Worm (Caenorhabditis elegans) whole organism, young adult: Measurements from ENCODE around the gene cdk-12.
A peak's percentile ranks its signal among the peaks of the same experiment; 100 is the strongest.

Source experiments
- B0019.2 ChIP-seq: fragments of 200-800 bp; sonication (Bioruptor generic); conservative IDR thresholded peaks from 2 replicates; pipeline ENCODE4 v1.3.6; 2022; ENCODE audit warnings: missing genetic modification reagents, missing genetic modification characterization, missing compliant biosample characterization
- B0035.1 ChIP-seq: sonication (generic microtip); optimal IDR thresholded peaks from 2 replicates; lab custom pipeline; 2016; ENCODE audit warnings: missing genetic modification characterization, mild to moderate bottlenecking, missing compliant biosample characterization, missing genotype, missing genetic modification reagents
- D2030.7 ChIP-seq: fragments of 200-800 bp; sonication (Bioruptor generic); IDR thresholded peaks from 2 replicates; pipeline ENCODE4 v1.3.6; 2022; ENCODE audit warnings: missing genetic modification reagents, missing genetic modification characterization, missing compliant biosample characterization
- F39B2.1 ChIP-seq: fragments of 200-800 bp; sonication (Bioruptor generic); IDR thresholded peaks from 2 replicates; pipeline ENCODE4 v1.3.6; 2022; ENCODE audit warnings: missing genetic modification reagents, missing genetic modification characterization, missing compliant biosample characterization
- T26A5.8 ChIP-seq: sonication (generic microtip); optimal IDR thresholded peaks from 2 replicates; lab custom pipeline; 2016; ENCODE audit warnings: missing genetic modification characterization, missing compliant biosample characterization
- Y56A3A.18 ChIP-seq: fragments of 200-800 bp; sonication (Bioruptor generic); IDR thresholded peaks from 2 replicates; pipeline ENCODE4 v1.3.6; 2022; ENCODE audit warnings: missing genetic modification reagents, missing genetic modification characterization, missing compliant biosample characterization
- Y95B8A.8 ChIP-seq: fragments of 200-800 bp; sonication (Bioruptor generic); IDR thresholded peaks from 2 replicates; pipeline ENCODE4 v1.3.6; 2022; ENCODE audit warnings: missing genetic modification reagents, missing genetic modification characterization, missing compliant biosample characterization
- ZK185.1 ChIP-seq: sonication (generic microtip); optimal IDR thresholded peaks from 2 replicates; lab custom pipeline; 2016; ENCODE audit warnings: mild to moderate bottlenecking, missing genetic modification characterization, missing compliant biosample characterization; ENCODE audit not compliant: poor library complexity, severe bottlenecking
- athp-1 ChIP-seq: sonication (generic microtip); optimal IDR thresholded peaks from 2 replicates; lab custom pipeline; 2017; ENCODE audit warnings: mild to moderate bottlenecking, missing genetic modification characterization, missing compliant biosample characterization
- attf-5 ChIP-seq: fragments of 200-800 bp; sonication (Bioruptor generic); optimal IDR thresholded peaks from 2 replicates; lab custom pipeline; 2018; ENCODE audit warnings: mild to moderate bottlenecking, missing genetic modification characterization, missing compliant biosample characterization
- bed-2 ChIP-seq: fragments of 200-800 bp; sonication (Bioruptor generic); IDR thresholded peaks from 2 replicates; pipeline ENCODE4 v1.3.6; 2022; ENCODE audit warnings: missing genetic modification reagents, missing genetic modification characterization, missing compliant biosample characterization
- cebp-2 ChIP-seq: fragments of 200-800 bp; sonication (Bioruptor generic); IDR thresholded peaks from 2 replicates; pipeline ENCODE4 v1.3.6; 2022; ENCODE audit warnings: missing genetic modification characterization, missing compliant biosample characterization
- ceh-100 ChIP-seq: fragments of 200-800 bp; sonication (Bioruptor generic); IDR thresholded peaks from 2 replicates; pipeline ENCODE4 v1.3.6; 2022; ENCODE audit warnings: missing genetic modification reagents, missing genetic modification characterization, missing compliant biosample characterization
- ceh-27 ChIP-seq: fragments of 200-800 bp; sonication (Bioruptor generic); optimal IDR thresholded peaks from 2 replicates; lab custom pipeline; 2018; ENCODE audit warnings: mild to moderate bottlenecking, missing genetic modification characterization, moderate library complexity, missing compliant biosample characterization
- ceh-58 ChIP-seq: fragments of 200-800 bp; sonication (Bioruptor generic); IDR thresholded peaks from 2 replicates; pipeline ENCODE4 v1.3.6; 2022; ENCODE audit warnings: missing genetic modification characterization, missing compliant biosample characterization
- ceh-91 ChIP-seq: fragments of 200-800 bp; sonication (Bioruptor generic); IDR thresholded peaks from 2 replicates; pipeline ENCODE4 v1.3.6; 2022; ENCODE audit warnings: missing genetic modification reagents, missing genetic modification characterization, missing compliant biosample characterization
- dpl-1 ChIP-seq: fragments of 150-350 bp; optimal IDR thresholded peaks from 2 replicates; lab custom pipeline; 2014; ENCODE audit warnings: missing biosample characterization, missing genetic modification reagents, missing genetic modification characterization
- efl-1 ChIP-seq: fragments of 150-350 bp; optimal IDR thresholded peaks from 2 replicates; lab custom pipeline; 2014; ENCODE audit warnings: missing biosample characterization, missing genetic modification reagents, missing genetic modification characterization
- him-1 ChIP-seq: sonication (generic microtip); optimal IDR thresholded peaks from 2 replicates; lab custom pipeline; 2016; ENCODE audit warnings: missing genotype, missing genetic modification reagents, missing genetic modification characterization, missing compliant biosample characterization
- hmg-1.2 ChIP-seq: fragments of 200-800 bp; sonication (Bioruptor generic); IDR thresholded peaks from 2 replicates; pipeline ENCODE4 v1.3.6; 2022; ENCODE audit warnings: missing genetic modification reagents, missing genetic modification characterization, missing compliant biosample characterization
- hmg-20 ChIP-seq: fragments of 200-800 bp; sonication (Bioruptor generic); IDR thresholded peaks from 2 replicates; pipeline ENCODE4 v1.3.6; 2022; ENCODE audit warnings: missing genetic modification reagents, missing genetic modification characterization, missing compliant biosample characterization
- hsf-1 ChIP-seq: fragments of 200-800 bp; sonication (Bioruptor generic); IDR thresholded peaks from 2 replicates; pipeline ENCODE4 v1.3.6; 2022; ENCODE audit warnings: missing genetic modification reagents, missing genetic modification characterization, missing compliant biosample characterization
- lag-1 ChIP-seq: fragments of 200-800 bp; sonication (Bioruptor generic); IDR thresholded peaks from 2 replicates; pipeline ENCODE4 v1.3.6; 2022; ENCODE audit warnings: missing genetic modification reagents, missing genetic modification characterization, missing compliant biosample characterization
- let-607 ChIP-seq, 2 experiments: fragments of 200-800 bp in 1 of 2; sonication (Bioruptor generic) in 1 of 2; sonication (generic microtip) in 1 of 2; optimal IDR thresholded peaks; 2 replicates each; lab custom pipeline; 2016 to 2018; ENCODE audit warnings: mild to moderate bottlenecking in 2 of 2, missing compliant biosample characterization in 2 of 2, missing genetic modification characterization in 2 of 2, moderate library complexity in 2 of 2, missing genotype in 1 of 2
- lin-40 ChIP-seq: sonication (generic microtip); optimal IDR thresholded peaks from 2 replicates; lab custom pipeline; 2016; ENCODE audit warnings: missing genetic modification characterization, mild to moderate bottlenecking, missing compliant biosample characterization, missing genotype, missing genetic modification reagents
- lin-54 ChIP-seq: fragments of 200-800 bp; sonication (Bioruptor generic); optimal IDR thresholded peaks from 2 replicates; lab custom pipeline; 2018; ENCODE audit warnings: mild to moderate bottlenecking, missing genetic modification characterization, missing compliant biosample characterization
- lir-1 ChIP-seq: fragments of 200-800 bp; sonication (Bioruptor generic); conservative IDR thresholded peaks from 2 replicates; pipeline ENCODE4 v1.3.6; 2022; ENCODE audit warnings: missing genetic modification reagents, missing genetic modification characterization, missing compliant biosample characterization
- lsl-1 ChIP-seq: fragments of 200-800 bp; sonication (Bioruptor generic); optimal IDR thresholded peaks from 2 replicates; lab custom pipeline; 2018; ENCODE audit warnings: mild to moderate bottlenecking, missing genetic modification characterization, moderate library complexity, missing compliant biosample characterization
- madf-8 ChIP-seq: fragments of 200-800 bp; sonication (Bioruptor generic); conservative IDR thresholded peaks from 2 replicates; pipeline ENCODE4 v1.3.6; 2022; ENCODE audit warnings: missing genetic modification reagents, missing genetic modification characterization, missing compliant biosample characterization
- mel-28 ChIP-seq: sonication (generic microtip); optimal IDR thresholded peaks from 2 replicates; lab custom pipeline; 2016; ENCODE audit warnings: borderline replicate concordance, mild to moderate bottlenecking, missing genetic modification characterization, missing compliant biosample characterization
- mes-4 ChIP-seq: sonication (generic microtip); optimal IDR thresholded peaks from 2 replicates; lab custom pipeline; 2016; ENCODE audit warnings: missing genotype, missing genetic modification characterization, missing compliant biosample characterization
- nhr-120 ChIP-seq: fragments of 200-800 bp; sonication (Bioruptor generic); IDR thresholded peaks from 2 replicates; pipeline ENCODE4 v1.3.6; 2022; ENCODE audit warnings: missing genetic modification characterization, missing compliant biosample characterization
- nhr-80 ChIP-seq: sonication (generic microtip); optimal IDR thresholded peaks from 2 replicates; lab custom pipeline; 2016; ENCODE audit warnings: missing genetic modification characterization, missing compliant biosample characterization
- nhr-90 ChIP-seq: sonication (generic microtip); optimal IDR thresholded peaks from 2 replicates; lab custom pipeline; 2016; ENCODE audit warnings: missing genotype, mild to moderate bottlenecking, missing genetic modification characterization, missing compliant biosample characterization
- pha-4 ChIP-seq: fragments of 150-350 bp; sonication (generic microtip); optimal IDR thresholded peaks from 2 replicates; lab custom pipeline; 2014; ENCODE audit warnings: missing biosample characterization, missing genetic modification reagents, missing genetic modification characterization
- rcor-1 ChIP-seq: fragments of 200-800 bp; sonication (Bioruptor generic); IDR thresholded peaks from 2 replicates; pipeline ENCODE4 v1.3.6; 2022; ENCODE audit warnings: missing genetic modification reagents, missing genetic modification characterization, missing compliant biosample characterization
- rpc-1 ChIP-seq, 2 experiments: fragments of 150-350 bp in 1 of 2; sonication (generic microtip) in 1 of 2; optimal IDR thresholded peaks; 2 replicates each; lab custom pipeline; 2014 to 2018; ENCODE audit warnings: missing biosample characterization in 1 of 2, missing genetic modification characterization in 1 of 2, missing genetic modification reagents in 1 of 2, missing genotype in 1 of 2
- snpc-1.3 ChIP-seq: sonication (generic microtip); optimal IDR thresholded peaks from 2 replicates; lab custom pipeline; 2017; ENCODE audit warnings: missing genetic modification characterization, mild to moderate bottlenecking, missing compliant biosample characterization, antibody characterized with exemption, moderate library complexity, missing genotype, missing genetic modification reagents; ENCODE audit not compliant: insufficient read depth
- snpc-3.4 ChIP-seq: sonication (generic microtip); optimal IDR thresholded peaks from 2 replicates; lab custom pipeline; 2017; ENCODE audit warnings: missing genetic modification characterization, mild to moderate bottlenecking, missing compliant biosample characterization, antibody characterized with exemption, moderate library complexity, missing genotype, missing genetic modification reagents
- snpc-4 ChIP-seq, 5 experiments: fragments of 150-350 bp in 1 of 5; sonication (generic microtip) in 4 of 5; optimal IDR thresholded peaks; 2 replicates each; lab custom pipeline; 2014 to 2018; ENCODE audit warnings: missing genetic modification characterization in 5 of 5, missing biosample characterization in 3 of 5, antibody characterized with exemption in 2 of 5, mild to moderate bottlenecking in 2 of 5, missing compliant biosample characterization in 2 of 5, missing genotype in 2 of 5, moderate library complexity in 2 of 5, missing genetic modification reagents in 1 of 5
- somi-1 ChIP-seq: fragments of 200-800 bp; sonication (Bioruptor generic); optimal IDR thresholded peaks from 2 replicates; lab custom pipeline; 2018; ENCODE audit warnings: mild to moderate bottlenecking, missing genetic modification characterization, missing compliant biosample characterization
- xnd-1 ChIP-seq: sonication (generic microtip); optimal IDR thresholded peaks from 2 replicates; lab custom pipeline; 2016; ENCODE audit warnings: missing genotype, missing genetic modification reagents, missing genetic modification characterization, missing compliant biosample characterization
- zfh-2 ChIP-seq: fragments of 200-800 bp; sonication (Bioruptor generic); conservative IDR thresholded peaks from 2 replicates; pipeline ENCODE4 v1.3.6; 2022; ENCODE audit warnings: missing genetic modification reagents, missing genetic modification characterization, missing compliant biosample characterization
- zim-3 ChIP-seq: sonication (generic microtip); optimal IDR thresholded peaks from 2 replicates; lab custom pipeline; 2017; ENCODE audit warnings: mild to moderate bottlenecking, missing genetic modification characterization, moderate library complexity, missing compliant biosample characterization

cdk-12 gene

ce11 chrIII:4313061-4313962 lies 19.5 kb upstream of the cdk-12 start, which contains the start of the genes evl-14 and dcn-1 (continued):
- TF ChIP-seq ceh-91 (GFP tag; lab: Robert Waterston, UW) (peak; percentile 84), snpc-3.4 (peak; percentile 80), mes-4 (tag; lab: Kevin White, UChicago) (no peak), ceh-100 (GFP tag; lab: Robert Waterston, UW) (no peak), let-607 (tag; optimal IDR thresholded peaks at IDR 0.05; lab: Kevin White, UChicago) (peak in 1 of 2 experiments; percentile 20), T26A5.8 (tag; lab: Kevin White, UChicago) (no peak), Y56A3A.18 (GFP tag; lab: Robert Waterston, UW) (no peak), F39B2.1 (no peak), B0035.1 (tag; lab: Kevin White, UChicago) (no peak), mel-28 (no peak), dpl-1 (GFP tag; lab: Kevin White, UChicago) (peak; percentile 82), him-1 (peak; percentile 2), hmg-1.2 (peak; percentile 47; the same call in 1 of the 2 replicates), efl-1 (GFP tag; lab: Kevin White, UChicago) (peak; percentile 96), ZK185.1 (tag; lab: Kevin White, UChicago) (no peak), lin-54 (GFP tag; lab: Kevin White, UChicago) (peak; percentile 68), pha-4 (tag; lab: Kevin White, UChicago) (peak; percentile 74), nhr-120 (no peak), nhr-90 (no peak), cebp-2 (no peak), rpc-1 (optimal IDR thresholded peaks at IDR 0.05; lab: Kevin White, UChicago) (no peak), rpc-1 (tag; optimal IDR thresholded peaks at IDR 0.05; lab: Kevin White, UChicago) (no peak), B0019.2 (GFP tag; lab: Robert Waterston, UW) (no peak), ceh-58 (GFP tag; lab: Robert Waterston, UW) (no peak), xnd-1 (tag; lab: Kevin White, UChicago) (peak; percentile 80), lin-40 (tag; lab: Kevin White, UChicago) (peak; percentile 71), lir-1 (GFP tag; lab: Robert Waterston, UW) (no peak), somi-1 (GFP tag; lab: Kevin White, UChicago) (no peak), lsl-1 (GFP tag; lab: Kevin White, UChicago) (peak; percentile 92), zfh-2 (no peak), zim-3 (no peak), D2030.7 (no peak; the same call in none of the 2 replicates), snpc-1.3 (peak; percentile 47), snpc-4 (GFP tag; optimal IDR thresholded peaks at IDR 0.05; lab: Kevin White, UChicago) (no peak), snpc-4 (tag; optimal IDR thresholded peaks at IDR 0.05; lab: Kevin White, UChicago) (peak in 1 of 4 experiments; percentile 11), nhr-80 (tag; lab: Kevin White, UChicago) (peak; percentile 39), rcor-1 (GFP tag; lab: Robert Waterston, UW) (no peak), bed-2 (no peak), lag-1 (GFP tag; lab: Robert Waterston, UW) (no peak), ceh-27 (GFP tag; lab: Kevin White, UChicago) (no peak), madf-8 (GFP tag; lab: Robert Waterston, UW) (peak; percentile 87), hsf-1 (GFP tag; lab: Robert Waterston, UW) (no peak), hmg-20 (no peak), attf-5 (GFP tag; lab: Kevin White, UChicago) (no peak), Y95B8A.8 (GFP tag; lab: Robert Waterston, UW) (no peak), athp-1 (tag; lab: Kevin White, UChicago) (no peak)
